Worm (Caenorhabditis elegans): ENCODE data around the gene C08B11.9.

The C08B11.9 gene

ce11 chrII:8028246-8028694 lies 9.7 kb downstream of the C08B11.9 start (continued):
- TF ChIP-seq ceh-82 (tag; optimal IDR thresholded peaks at IDR 0.05) (no peak), daf-19 (GFP tag; conservative IDR thresholded peaks at IDR 0.05) (no peak), nhr-76 (tag; optimal IDR thresholded peaks at IDR 0.05) (no peak), hif-1 (tag; optimal IDR thresholded peaks at IDR 0.05) (peak; percentile 32 to 93), daf-12 (tag; optimal IDR thresholded peaks at IDR 0.05) (no peak), ceh-20 (GFP tag; IDR thresholded peaks at IDR 0.05) (peak; percentile 93), ceh-32 (tag; optimal IDR thresholded peaks at IDR 0.05; ENCODE audit: poor library complexity) (peak; percentile 53), nhr-6 (tag; optimal IDR thresholded peaks at IDR 0.05) (peak; percentile 43), daf-16 (GFP tag; optimal IDR thresholded peaks at IDR 0.05) (peak in 1 of 2 experiments; percentile 65), daf-16 (tag; optimal IDR thresholded peaks at IDR 0.05) (peak; percentile 70), nhr-25 (tag; optimal IDR thresholded peaks at IDR 0.05; ENCODE audit: borderline replicate concordance, insufficient read depth) (peak; percentile 86), hlh-11 (tag; optimal IDR thresholded peaks at IDR 0.05) (peak; percentile 97), sdz-12 (GFP tag; optimal IDR thresholded peaks at IDR 0.05) (peak; percentile 50), lin-13 (GFP tag; optimal IDR thresholded peaks at IDR 0.05) (peak; percentile 86), F37D6.2 (tag; optimal IDR thresholded peaks at IDR 0.05) (peak; percentile 89), Y105C5A.15 (GFP tag; IDR thresholded peaks at IDR 0.05) (no peak), nhr-28 (tag; optimal IDR thresholded peaks at IDR 0.05) (peak; percentile 57), madf-5 (GFP tag; IDR thresholded peaks at IDR 0.05) (no peak), unc-62 (GFP tag; optimal IDR thresholded peaks at IDR 0.05 in 1 of 2) (peak in 1 of 2 experiments; percentile 99), unc-62 (tag; optimal IDR thresholded peaks at IDR 0.05) (no peak), pha-4 (GFP tag; IDR thresholded peaks at IDR 0.05) (peak; percentile 83; the same call in 1 of the 2 replicates), pha-4 (tag; optimal IDR thresholded peaks at IDR 0.05) (no peak), lin-39 (tag; optimal IDR thresholded peaks at IDR 0.05) (no peak), ama-1 (optimal IDR thresholded peaks at IDR 0.05) (no peak), ztf-11 (tag; optimal IDR thresholded peaks at IDR 0.05) (no peak), fkh-10 (GFP tag; optimal IDR thresholded peaks at IDR 0.05) (peak; percentile 78), lim-7 (GFP tag; IDR thresholded peaks at IDR 0.05) (peak; percentile 72), T26A8.4 (GFP tag; IDR thresholded peaks at IDR 0.05) (peak; percentile 88), nhr-237 (tag; optimal IDR thresholded peaks at IDR 0.05) (no peak), unc-39 (tag; optimal IDR thresholded peaks at IDR 0.05) (no peak), snpc-1.2 (GFP tag; IDR thresholded peaks at IDR 0.05) (no peak), hmg-1.1 (GFP tag; IDR thresholded peaks at IDR 0.05) (peak; percentile 97), aha-1 (tag) (peak; percentile 99), lin-15B (tag; optimal IDR thresholded peaks at IDR 0.05) (peak; percentile 55), ztf-7 (tag; optimal IDR thresholded peaks at IDR 0.05) (no peak), ZK337.2 (GFP tag; IDR thresholded peaks at IDR 0.05) (peak; percentile 43; the same call in 1 of the 2 replicates), mes-2 (tag; optimal IDR thresholded peaks at IDR 0.05; ENCODE audit: poor library complexity, severe bottlenecking) (peak; percentile 74), rbr-2 (tag; optimal IDR thresholded peaks at IDR 0.05) (peak; percentile 97), lin-38 (GFP tag; IDR thresholded peaks at IDR 0.05) (peak; percentile 91), F26F4.8 (GFP tag; conservative IDR thresholded peaks at IDR 0.05) (no peak), ctbp-1 (GFP tag; IDR thresholded peaks at IDR 0.05) (peak; percentile 94), aly-2 (tag; optimal IDR thresholded peaks at IDR 0.05) (no peak), snpc-4 (tag; optimal IDR thresholded peaks at IDR 0.05) (no peak), nhr-111 (GFP tag; optimal IDR thresholded peaks at IDR 0.05) (no peak), zfp-3 (GFP tag; conservative IDR thresholded peaks at IDR 0.05) (0 out of 2 replicates have a peak, but pooled peaks have one; percentile 60), mxl-2 (GFP tag; conservative IDR thresholded peaks at IDR 0.05) (peak; percentile 54; the same call in 1 of the 2 replicates), nhr-41 (GFP tag; IDR thresholded peaks at IDR 0.05) (0 out of 2 replicates have a peak, but pooled peaks have one; percentile 67), spr-3 (GFP tag; optimal IDR thresholded peaks at IDR 0.05) (no peak), jun-1 (tag; optimal IDR thresholded peaks at IDR 0.05) (peak; percentile 67), nhr-10 (tag; optimal IDR thresholded peaks at IDR 0.05) (no peak), attf-4 (tag; optimal IDR thresholded peaks at IDR 0.05) (no peak), lin-29 (GFP tag; IDR thresholded peaks at IDR 0.05) (no peak)
